Fruit fly (Drosophila melanogaster) whole organism, prepupa: ENCODE results near the gene PAN3.
A peak's percentile ranks its signal among the peaks of the same experiment; 100 is the strongest.

Source experiments
- Blimp-1 ChIP-seq: fragments of 200-800 bp; sonication (Bioruptor generic); optimal IDR thresholded peaks from 3 replicates; lab custom pipeline; 2017; ENCODE audit warnings: missing biosample characterization, missing genetic modification characterization, mild to moderate bottlenecking, moderate library complexity, missing genetic modification reagents
- CG10631 ChIP-seq: fragments of 200-800 bp; sonication (Bioruptor generic); optimal IDR thresholded peaks from 2 replicates; lab custom pipeline; 2016; ENCODE audit warnings: missing biosample characterization, missing genetic modification characterization
- CG10669 ChIP-seq: fragments of 200-800 bp; sonication (Bioruptor generic); optimal IDR thresholded peaks from 3 replicates; lab custom pipeline; 2018; ENCODE audit warnings: missing biosample characterization, mild to moderate bottlenecking, missing genetic modification characterization, moderate library complexity
- CG11902 ChIP-seq: fragments of 200-800 bp; sonication (Bioruptor generic); optimal IDR thresholded peaks from 3 replicates; lab custom pipeline; 2016; ENCODE audit warnings: missing biosample characterization, missing genetic modification characterization
- CG15336 ChIP-seq: fragments of 200-800 bp; sonication (Bioruptor generic); IDR thresholded peaks from 2 replicates; pipeline ENCODE4 v1.3.6; 2022; ENCODE audit warnings: missing biosample characterization, missing genetic modification characterization
- CG1621 ChIP-seq: fragments of 200-800 bp; sonication (Bioruptor generic); optimal IDR thresholded peaks from 3 replicates; lab custom pipeline; 2018; ENCODE audit warnings: missing biosample characterization, mild to moderate bottlenecking, missing genetic modification characterization
- CG16779 ChIP-seq: fragments of 200-800 bp; sonication (Bioruptor generic); optimal IDR thresholded peaks from 3 replicates; lab custom pipeline; 2017; ENCODE audit warnings: missing biosample characterization, mild to moderate bottlenecking, missing genetic modification characterization
- CG3032 ChIP-seq: fragments of 200-800 bp; optimal IDR thresholded peaks from 2 replicates; lab custom pipeline; 2019; ENCODE audit warnings: missing biosample characterization, mild to moderate bottlenecking, missing genetic modification characterization, moderate library complexity
- CG3919 ChIP-seq: fragments of 200-800 bp; sonication (Bioruptor generic); optimal IDR thresholded peaks from 3 replicates; lab custom pipeline; 2016; ENCODE audit warnings: missing biosample characterization, missing genetic modification characterization
- CG4318 ChIP-seq: fragments of 200-800 bp; sonication (Bioruptor generic); optimal IDR thresholded peaks from 3 replicates; lab custom pipeline; 2017; ENCODE audit warnings: missing biosample characterization, mild to moderate bottlenecking, missing genetic modification characterization
- CG6163 ChIP-seq: fragments of 200-800 bp; sonication (Bioruptor generic); IDR thresholded peaks from 3 replicates; pipeline ENCODE4 v1.3.6; 2022; ENCODE audit warnings: missing biosample characterization, missing genetic modification characterization
- CG6276 ChIP-seq: fragments of 200-800 bp; sonication (Bioruptor generic); optimal IDR thresholded peaks from 2 replicates; lab custom pipeline; 2017; ENCODE audit warnings: missing biosample characterization, mild to moderate bottlenecking, missing genetic modification characterization
- CG6854 ChIP-seq: fragments of 200-800 bp; sonication (Bioruptor generic); optimal IDR thresholded peaks from 2 replicates; lab custom pipeline; 2017; ENCODE audit warnings: missing biosample characterization, mild to moderate bottlenecking, missing genetic modification characterization
- CG7368 ChIP-seq: fragments of 200-800 bp; sonication (Bioruptor generic); optimal IDR thresholded peaks from 3 replicates; lab custom pipeline; 2016; ENCODE audit warnings: missing biosample characterization, missing genetic modification characterization
- CG8119 ChIP-seq: fragments of 200-800 bp; sonication (Bioruptor generic); IDR thresholded peaks from 3 replicates; pipeline ENCODE4 v1.3.6; 2022; ENCODE audit warnings: missing biosample characterization, missing genetic modification characterization
- CG8319 ChIP-seq: fragments of 200-800 bp; sonication (Bioruptor generic); optimal IDR thresholded peaks from 3 replicates; lab custom pipeline; 2016; ENCODE audit warnings: missing biosample characterization, missing genetic modification characterization
- CG8632 ChIP-seq: fragments of 200-800 bp; sonication (Bioruptor generic); optimal IDR thresholded peaks from 3 replicates; lab custom pipeline; 2016; ENCODE audit warnings: missing biosample characterization, missing genetic modification characterization
- CG9139 ChIP-seq: fragments of 200-800 bp; sonication (Bioruptor generic); optimal IDR thresholded peaks from 3 replicates; lab custom pipeline; 2017; ENCODE audit warnings: missing biosample characterization, mild to moderate bottlenecking, missing genetic modification characterization
- Eip75B ChIP-seq: fragments of 200-800 bp; sonication (Bioruptor generic); optimal IDR thresholded peaks from 3 replicates; lab custom pipeline; 2016; ENCODE audit warnings: missing biosample characterization, missing genetic modification characterization
- Eip78C ChIP-seq: fragments of 200-800 bp; sonication (Bioruptor generic); peaks from one replicate; lab custom pipeline; 2016; ENCODE audit warnings: missing biosample characterization, missing genetic modification characterization
- Eip93F ChIP-seq: fragments of 200-800 bp; sonication (Bioruptor generic); optimal IDR thresholded peaks from 2 replicates; lab custom pipeline; 2016; ENCODE audit warnings: missing biosample characterization, mild to moderate bottlenecking, missing genetic modification characterization
- Ets96B ChIP-seq: fragments of 200-800 bp; optimal IDR thresholded peaks from 2 replicates; lab custom pipeline; 2019; ENCODE audit warnings: missing biosample characterization, mild to moderate bottlenecking, missing genetic modification characterization, moderate library complexity
- Hr38 ChIP-seq: sonication (Bioruptor generic); optimal IDR thresholded peaks from 2 replicates; lab custom pipeline; 2016; ENCODE audit warnings: missing biosample characterization, missing genetic modification characterization
- Hr39 ChIP-seq: fragments of 200-800 bp; sonication (Bioruptor generic); optimal IDR thresholded peaks from 2 replicates; lab custom pipeline; 2016; ENCODE audit warnings: missing biosample characterization, missing genetic modification characterization
- Lpt ChIP-seq: fragments of 200-800 bp; sonication (Bioruptor generic); optimal IDR thresholded peaks from 3 replicates; lab custom pipeline; 2016; ENCODE audit warnings: missing biosample characterization, missing genetic modification characterization
- Met ChIP-seq: fragments of 200-800 bp; sonication (Bioruptor generic); optimal IDR thresholded peaks from 3 replicates; lab custom pipeline; 2016; ENCODE audit warnings: missing biosample characterization, missing genetic modification characterization
- OdsH ChIP-seq: fragments of 200-800 bp; sonication (Bioruptor generic); optimal IDR thresholded peaks from 3 replicates; lab custom pipeline; 2016; ENCODE audit warnings: missing biosample characterization, missing genetic modification characterization
- Smox ChIP-seq: fragments of 200-800 bp; sonication (Bioruptor generic); optimal IDR thresholded peaks from 3 replicates; lab custom pipeline; 2016; ENCODE audit warnings: missing biosample characterization, missing genetic modification characterization
- Sox102F ChIP-seq: fragments of 200-800 bp; sonication (Bioruptor generic); optimal IDR thresholded peaks from 2 replicates; lab custom pipeline; 2016; ENCODE audit warnings: missing biosample characterization, mild to moderate bottlenecking, missing genetic modification characterization
- Sox14 ChIP-seq: fragments of 200-800 bp; sonication (Bioruptor generic); optimal IDR thresholded peaks from 3 replicates; lab custom pipeline; 2016; ENCODE audit warnings: missing biosample characterization, missing genetic modification characterization
- achi ChIP-seq: fragments of 200-800 bp; sonication (Bioruptor generic); optimal IDR thresholded peaks from 3 replicates; lab custom pipeline; 2016; ENCODE audit warnings: missing biosample characterization, missing genetic modification characterization
- acj6 ChIP-seq: fragments of 200-800 bp; sonication (Bioruptor generic); optimal IDR thresholded peaks from 3 replicates; lab custom pipeline; 2016; ENCODE audit warnings: missing biosample characterization, missing genetic modification characterization
- cyc ChIP-seq: fragments of 200-800 bp; sonication (Bioruptor generic); optimal IDR thresholded peaks from 3 replicates; lab custom pipeline; 2016; ENCODE audit warnings: missing biosample characterization, missing genetic modification characterization
- dsx ChIP-seq: fragments of 200-800 bp; optimal IDR thresholded peaks from 3 replicates; lab custom pipeline; 2019; ENCODE audit warnings: missing biosample characterization, mild to moderate bottlenecking, missing genetic modification characterization, moderate library complexity; ENCODE audit not compliant: poor library complexity, severe bottlenecking
- eg ChIP-seq: fragments of 200-800 bp; sonication (Bioruptor generic); IDR thresholded peaks from 3 replicates; pipeline ENCODE4 v1.3.6; 2022; ENCODE audit warnings: missing biosample characterization, missing genetic modification characterization
- esn ChIP-seq: fragments of 200-800 bp; sonication (Bioruptor generic); optimal IDR thresholded peaks from 2 replicates; lab custom pipeline; 2016; ENCODE audit warnings: missing biosample characterization, mild to moderate bottlenecking, missing genetic modification characterization, moderate library complexity
- fd59A ChIP-seq: fragments of 200-800 bp; sonication (Bioruptor generic); optimal IDR thresholded peaks from 2 replicates; lab custom pipeline; 2017; ENCODE audit warnings: missing biosample characterization, mild to moderate bottlenecking, missing genetic modification characterization, missing genetic modification reagents
- fd85E ChIP-seq: fragments of 200-800 bp; sonication (Bioruptor generic); optimal IDR thresholded peaks from 3 replicates; lab custom pipeline; 2016; ENCODE audit warnings: missing biosample characterization, missing genetic modification characterization
- fkh ChIP-seq: fragments of 200-800 bp; sonication (Bioruptor generic); optimal IDR thresholded peaks from 3 replicates; lab custom pipeline; 2017; ENCODE audit warnings: missing biosample characterization, mild to moderate bottlenecking, missing genetic modification characterization, moderate library complexity
- net ChIP-seq: fragments of 200-800 bp; sonication (Bioruptor generic); optimal IDR thresholded peaks from 3 replicates; lab custom pipeline; 2016; ENCODE audit warnings: missing biosample characterization, missing genetic modification characterization
- salr ChIP-seq, 2 experiments: fragments of 200-800 bp; sonication (Bioruptor generic); optimal IDR thresholded peaks; 3 replicates each; lab custom pipeline; 2016 to 2018; ENCODE audit warnings: missing biosample characterization in 2 of 2, missing genetic modification characterization in 2 of 2, mild to moderate bottlenecking in 1 of 2
- ss ChIP-seq, 2 experiments: fragments of 200-800 bp; sonication (Bioruptor generic); optimal IDR thresholded peaks; 2 replicates in 1 of 2; 3 replicates in 1 of 2; lab custom pipeline; 2017 to 2018; ENCODE audit warnings: mild to moderate bottlenecking in 2 of 2, missing biosample characterization in 2 of 2, missing genetic modification characterization in 2 of 2, moderate library complexity in 1 of 2
- svp ChIP-seq: fragments of 200-800 bp; sonication (Bioruptor generic); peaks from one replicate; lab custom pipeline; 2016; ENCODE audit warnings: missing biosample characterization, missing genetic modification characterization
- topi ChIP-seq: fragments of 200-800 bp; sonication (Bioruptor generic); optimal IDR thresholded peaks from 3 replicates; lab custom pipeline; 2016; ENCODE audit warnings: missing biosample characterization, missing genetic modification characterization
- vri ChIP-seq: fragments of 200-800 bp; sonication (Bioruptor generic); optimal IDR thresholded peaks from 3 replicates; lab custom pipeline; 2016; ENCODE audit warnings: missing biosample characterization, mild to moderate bottlenecking, missing genetic modification characterization

The PAN3 gene

DNA sequence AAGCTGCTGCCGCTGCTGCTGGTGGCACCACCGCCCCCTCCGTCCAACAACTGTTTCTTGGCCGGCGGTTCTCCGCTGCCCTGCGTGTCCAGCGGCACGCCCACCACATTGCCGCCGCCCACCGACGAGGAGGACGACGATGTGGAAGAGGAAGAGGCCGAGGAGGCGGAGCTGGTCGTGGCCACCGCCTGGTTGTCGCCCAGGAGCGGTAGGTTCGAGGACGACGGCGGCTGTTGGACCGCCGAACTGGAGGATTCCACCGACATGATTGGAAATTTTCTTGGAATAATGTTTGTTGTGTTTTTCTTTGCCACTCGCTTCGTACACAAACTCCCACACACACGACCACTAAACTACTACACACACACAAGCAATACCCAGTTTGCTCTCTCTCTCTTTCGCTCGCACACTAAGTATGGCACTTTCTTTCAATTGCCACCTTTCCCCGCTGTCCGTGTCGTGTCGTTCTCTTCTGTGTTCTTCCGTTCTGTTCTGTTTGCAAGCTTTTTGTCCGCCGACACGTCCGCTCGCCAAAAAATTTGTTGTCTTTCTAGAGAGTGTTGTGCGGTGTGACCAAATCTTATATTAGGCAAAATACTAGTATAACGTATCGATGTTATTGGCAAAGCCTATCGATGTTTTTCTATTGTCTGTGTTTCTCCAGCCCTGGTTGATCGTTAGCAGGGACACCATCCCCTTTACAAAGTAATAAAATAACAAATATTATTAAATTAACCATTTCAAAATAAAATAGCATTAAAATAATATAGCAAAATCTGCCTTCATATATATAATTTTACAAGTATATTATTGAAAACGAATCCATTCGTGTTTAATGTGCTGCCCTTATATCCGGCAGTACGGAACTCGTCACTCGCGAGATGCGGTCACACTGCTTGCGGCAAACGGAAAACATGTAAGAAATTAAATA lies at the start of gene PAN3, which contains the start of gene CG32486:
Gene PAN3, plus strand, starts transcription at position 860 of the 931 bp plus-strand sequence.
Gene CG32486, minus strand, starts transcription at position 566 of the 931 bp plus-strand sequence.
- TF ChIP-seq CG8119 (GFP tag; lab: Robert Waterston, UW) (peak; percentile 32; the same call in 1 of the 3 replicates), Eip78C (GFP tag; lab: Kevin White, UChicago) (peak; percentile 78), svp (GFP tag; lab: Kevin White, UChicago) (peak; percentile 73), CG8319 (no peak), cyc (no peak), fd59A (GFP tag; lab: Kevin White, UChicago) (no peak), eg (GFP tag; lab: Robert Waterston, UW) (peak; percentile 47; the same call in 2 of the 3 replicates), esn (peak; percentile 38), fkh (GFP tag; lab: Kevin White, UChicago) (peak; percentile 68), CG4318 (GFP tag; lab: Kevin White, UChicago) (no peak), CG10631 (GFP tag; lab: Kevin White, UChicago) (peak; percentile 16), CG3032 (tag; lab: Kevin White, UChicago) (peak; percentile 24), CG3919 (GFP tag; lab: Kevin White, UChicago) (peak; percentile 54), CG7368 (GFP tag; lab: Kevin White, UChicago) (peak; percentile 1), CG16779 (peak; percentile 54), Smox (GFP tag; lab: Kevin White, UChicago) (peak; percentile 21), CG6163 (GFP tag; lab: Robert Waterston, UW) (peak; percentile 81), Ets96B (tag; lab: Kevin White, UChicago) (peak; percentile 16), salr (GFP tag; optimal IDR thresholded peaks at IDR 0.05; lab: Kevin White, UChicago) (peak in 1 of 2 experiments; percentile 17), vri (peak; percentile 82), CG15336 (GFP tag; lab: Robert Waterston, UW) (peak; percentile 64; the same call in 1 of the 2 replicates), ss (GFP tag; optimal IDR thresholded peaks at IDR 0.05; lab: Kevin White, UChicago) (peak; percentile 43 to 65), CG8632 (GFP tag; lab: Kevin White, UChicago) (no peak), dsx (GFP tag; lab: Kevin White, UChicago) (peak; percentile 96), CG6854 (GFP tag; lab: Kevin White, UChicago) (peak; percentile 56), net (GFP tag; lab: Kevin White, UChicago) (peak; percentile 65), Eip75B (GFP tag; lab: Kevin White, UChicago) (peak; percentile 41), Lpt (GFP tag; lab: Kevin White, UChicago) (peak; percentile 61), Met (GFP tag; lab: Kevin White, UChicago) (peak; percentile 6), topi (GFP tag; lab: Kevin White, UChicago) (peak; percentile 11), fd85E (peak; percentile 52), Sox14 (peak; percentile 60), CG11902 (no peak), CG1621 (peak; percentile 99), Hr39 (GFP tag; lab: Kevin White, UChicago) (no peak), CG10669 (GFP tag; lab: Kevin White, UChicago) (no peak), CG6276 (no peak), CG9139 (GFP tag; lab: Kevin White, UChicago) (peak; percentile 58)

- TF ChIP-seq OdsH (GFP tag; lab: Kevin White, UChicago) (no peak), CG9139 (GFP tag; lab: Kevin White, UChicago) (no peak), Blimp-1 (no peak), Sox102F (GFP tag; lab: Kevin White, UChicago) (no peak), Eip78C (GFP tag; lab: Kevin White, UChicago) (no peak), CG7368 (GFP tag; lab: Kevin White, UChicago) (no peak), salr (GFP tag; optimal IDR thresholded peaks at IDR 0.05; lab: Kevin White, UChicago) (no peak), CG16779 (no peak), CG6854 (GFP tag; lab: Kevin White, UChicago) (no peak), achi (GFP tag; lab: Kevin White, UChicago) (no peak), Smox (GFP tag; lab: Kevin White, UChicago) (no peak), Eip93F (GFP tag; lab: Kevin White, UChicago) (no peak), CG11902 (no peak), acj6 (GFP tag; lab: Kevin White, UChicago) (no peak), Hr38 (GFP tag; lab: Kevin White, UChicago) (no peak), CG1621 (no peak), CG3919 (GFP tag; lab: Kevin White, UChicago) (no peak), vri (no peak), CG15336 (GFP tag; lab: Robert Waterston, UW) (no peak), dsx (GFP tag; lab: Kevin White, UChicago) (no peak)
Observed at dm6 chr3L:3026421-3026820, 44.5 kb upstream of the PAN3 start, which contains the start of gene aly. Gene aly, minus strand, starts transcription at chr3L:3026521.
